Worm (Caenorhabditis elegans): Measurements from ENCODE around the gene ZK1248.11.

- TF ChIP-seq vab-7 (GFP tag; IDR thresholded peaks at IDR 0.05) (no peak), pqm-1 (tag; optimal IDR thresholded peaks at IDR 0.05) (no peak), T20F7.1 (GFP tag; optimal IDR thresholded peaks at IDR 0.05) (no peak), mep-1 (tag; optimal IDR thresholded peaks at IDR 0.05) (no peak), pha-4 (GFP tag; IDR thresholded peaks at IDR 0.05) (no peak), pha-4 (tag; optimal IDR thresholded peaks at IDR 0.05) (no peak), ceh-82 (tag; optimal IDR thresholded peaks at IDR 0.05) (no peak), fos-1 (tag; optimal IDR thresholded peaks at IDR 0.05) (no peak)
Observed at ce11 chrII:5818298-5818697, 10.1 kb downstream of the ZK1248.11 start, which contains the start of gene ZK1248.4.
